Worm (Caenorhabditis elegans): ENCODE results near the gene lea-1.

Gene lea-1

DNA sequence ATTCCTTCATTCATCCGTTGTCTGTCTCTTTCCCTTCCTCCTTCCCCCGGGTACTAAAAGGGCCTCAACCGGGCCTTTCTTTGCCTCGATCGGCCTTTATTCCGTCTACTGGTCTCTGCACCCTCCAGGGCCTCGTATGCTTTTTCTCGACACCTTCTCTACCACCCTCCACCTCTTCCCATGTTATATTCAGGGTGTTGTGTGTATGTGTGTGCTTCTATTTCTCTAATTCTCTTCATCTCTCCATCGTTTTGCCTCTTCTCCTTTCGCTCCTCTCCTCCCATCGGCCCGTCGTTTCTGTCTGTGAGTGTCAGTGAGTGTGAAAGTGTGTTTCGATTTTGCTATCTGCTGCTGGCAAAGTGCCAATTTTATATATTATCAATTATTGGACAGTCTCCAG is 28.1 kb downstream of the lea-1 start (continued):
- TF ChIP-seq dmd-6 (GFP tag; IDR thresholded peaks at IDR 0.05) (peak; percentile 88), nhr-102 (tag; optimal IDR thresholded peaks at IDR 0.05) (peak; percentile 54), dmd-9 (GFP tag; IDR thresholded peaks at IDR 0.05) (no peak), egl-27 (tag; optimal IDR thresholded peaks at IDR 0.05) (no peak), nhr-237 (tag; optimal IDR thresholded peaks at IDR 0.05) (no peak), nhr-41 (GFP tag; IDR thresholded peaks at IDR 0.05) (no peak), tag-97 (GFP tag; IDR thresholded peaks at IDR 0.05) (no peak), attf-4 (tag; optimal IDR thresholded peaks at IDR 0.05) (no peak), pqm-1 (tag; optimal IDR thresholded peaks at IDR 0.05) (peak; percentile 58), vab-7 (GFP tag; IDR thresholded peaks at IDR 0.05) (no peak), F37D6.2 (tag; optimal IDR thresholded peaks at IDR 0.05) (no peak), ceh-20 (GFP tag; IDR thresholded peaks at IDR 0.05) (peak; percentile 56; the same call in 1 of the 2 replicates), ztf-7 (tag; optimal IDR thresholded peaks at IDR 0.05) (peak; percentile 31), lin-39 (tag; optimal IDR thresholded peaks at IDR 0.05) (no peak), daf-16 (GFP tag; optimal IDR thresholded peaks at IDR 0.05) (peak in 1 of 2 experiments; percentile 6), daf-16 (tag; optimal IDR thresholded peaks at IDR 0.05) (peak; percentile 74), F26F4.8 (GFP tag; conservative IDR thresholded peaks at IDR 0.05) (no peak), hif-1 (tag; optimal IDR thresholded peaks at IDR 0.05) (peak in 1 of 2 experiments; percentile 44), unc-62 (GFP tag; optimal IDR thresholded peaks at IDR 0.05 in 1 of 2) (peak in 1 of 2 experiments; percentile 32), unc-62 (tag; optimal IDR thresholded peaks at IDR 0.05) (no peak), lin-15B (tag; optimal IDR thresholded peaks at IDR 0.05) (no peak), zfp-3 (GFP tag; conservative IDR thresholded peaks at IDR 0.05) (no peak), nhr-25 (tag; optimal IDR thresholded peaks at IDR 0.05; ENCODE audit: borderline replicate concordance, insufficient read depth) (peak; percentile 1), mep-1 (tag; optimal IDR thresholded peaks at IDR 0.05) (peak; percentile 89), hlh-11 (tag; optimal IDR thresholded peaks at IDR 0.05) (peak; percentile 91)

ce11 chrV:10041484-10041883 is 29.8 kb downstream of the lea-1 start:
- TF ChIP-seq hmg-1.1 (GFP tag; IDR thresholded peaks at IDR 0.05) = peak; percentile 49; the same call in 1 of the 2 replicates
- TF ChIP-seq rbr-2 (tag; optimal IDR thresholded peaks at IDR 0.05) = peak; percentile 39
- no peak for TF ChIP-seq nhr-111 (GFP tag; optimal IDR thresholded peaks at IDR 0.05)
- TF ChIP-seq jun-1 (tag; optimal IDR thresholded peaks at IDR 0.05) = no peak
- no peak for TF ChIP-seq pha-4 (GFP tag; IDR thresholded peaks at IDR 0.05)
- no peak for TF ChIP-seq pha-4 (tag; optimal IDR thresholded peaks at IDR 0.05)
- TF ChIP-seq ceh-62 (tag; optimal IDR thresholded peaks at IDR 0.05) = no peak
- no peak for TF ChIP-seq D1046.2 (GFP tag; IDR thresholded peaks at IDR 0.05)
- TF ChIP-seq dmd-9 (GFP tag; IDR thresholded peaks at IDR 0.05) = no peak
- peak; percentile 23; the same call in 1 of the 2 replicates for TF ChIP-seq tra-1 (GFP tag; IDR thresholded peaks at IDR 0.05)
- no peak for TF ChIP-seq lin-39 (tag; optimal IDR thresholded peaks at IDR 0.05)
- 0 out of 2 replicates have a peak, but pooled peaks have one; percentile 6 for TF ChIP-seq arid-1 (GFP tag; conservative IDR thresholded peaks at IDR 0.05)
- no peak for TF ChIP-seq F26F4.8 (GFP tag; conservative IDR thresholded peaks at IDR 0.05)
- no peak for TF ChIP-seq madf-9 (GFP tag; conservative IDR thresholded peaks at IDR 0.05)
- TF ChIP-seq mep-1 (tag; optimal IDR thresholded peaks at IDR 0.05) = peak; percentile 52
- no peak for TF ChIP-seq mdl-1 (tag; optimal IDR thresholded peaks at IDR 0.05)
- no peak for TF ChIP-seq nhr-10 (tag; optimal IDR thresholded peaks at IDR 0.05)
- peak; percentile 24 for TF ChIP-seq dve-1 (tag; optimal IDR thresholded peaks at IDR 0.05; ENCODE audit: insufficient read depth)
- peak; percentile 38 for TF ChIP-seq nhr-28 (tag; optimal IDR thresholded peaks at IDR 0.05)
- no peak for TF ChIP-seq mdt-29 (GFP tag; IDR thresholded peaks at IDR 0.05)
- peak; percentile 54 for TF ChIP-seq hlh-11 (tag; optimal IDR thresholded peaks at IDR 0.05)
- 0 out of 2 replicates have a peak, but pooled peaks have one; percentile 20 for TF ChIP-seq egl-43 (GFP tag; IDR thresholded peaks at IDR 0.05)
- no peak for TF ChIP-seq unc-39 (tag; optimal IDR thresholded peaks at IDR 0.05)
- TF ChIP-seq ztf-7 (tag; optimal IDR thresholded peaks at IDR 0.05) = no peak
- TF ChIP-seq ctbp-1 (GFP tag; IDR thresholded peaks at IDR 0.05) = 0 out of 2 replicates have a peak, but pooled peaks have one; percentile 24
- TF ChIP-seq lin-29 (GFP tag; IDR thresholded peaks at IDR 0.05) = no peak
- peak in 1 of 2 experiments; percentile 16 for TF ChIP-seq hif-1 (tag; optimal IDR thresholded peaks at IDR 0.05)
- TF ChIP-seq unc-62 (GFP tag; optimal IDR thresholded peaks at IDR 0.05 in 1 of 2) = no peak
- TF ChIP-seq unc-62 (tag; optimal IDR thresholded peaks at IDR 0.05) = no peak
- no peak for TF ChIP-seq tag-97 (GFP tag; IDR thresholded peaks at IDR 0.05)
- TF ChIP-seq attf-4 (tag; optimal IDR thresholded peaks at IDR 0.05) = no peak
- TF ChIP-seq lim-7 (GFP tag; IDR thresholded peaks at IDR 0.05) = 0 out of 2 replicates have a peak, but pooled peaks have one; percentile 40
- 0 out of 2 replicates have a peak, but pooled peaks have one; percentile 31 for TF ChIP-seq T26A8.4 (GFP tag; IDR thresholded peaks at IDR 0.05)
- peak; percentile 44 for TF ChIP-seq fkh-10 (GFP tag; optimal IDR thresholded peaks at IDR 0.05)
- no peak for TF ChIP-seq unc-130 (GFP tag; optimal IDR thresholded peaks at IDR 0.05)
- TF ChIP-seq vab-7 (GFP tag; IDR thresholded peaks at IDR 0.05) = no peak

All from whole organism, L4 larva.